Worm (Caenorhabditis elegans) whole organism, young adult: ENCODE measurements around the gene F10E7.6.

Experiments used
- B0035.1 ChIP-seq: sonication (generic microtip); optimal IDR thresholded peaks from 2 replicates; lab custom pipeline; 2016; ENCODE audit warnings: missing genetic modification characterization, mild to moderate bottlenecking, missing compliant biosample characterization, missing genotype, missing genetic modification reagents
- C06A6.2 ChIP-seq: fragments of 200-800 bp; sonication (Bioruptor generic); conservative IDR thresholded peaks from 2 replicates; pipeline ENCODE4 v1.3.6; 2022; ENCODE audit warnings: missing genetic modification characterization, missing compliant biosample characterization
- D2030.7 ChIP-seq: fragments of 200-800 bp; sonication (Bioruptor generic); IDR thresholded peaks from 2 replicates; pipeline ENCODE4 v1.3.6; 2022; ENCODE audit warnings: missing genetic modification reagents, missing genetic modification characterization, missing compliant biosample characterization
- F23B12.7 ChIP-seq: sonication (generic microtip); optimal IDR thresholded peaks from 2 replicates; lab custom pipeline; 2017; ENCODE audit warnings: missing genetic modification characterization, mild to moderate bottlenecking, missing compliant biosample characterization, antibody characterized with exemption, moderate library complexity; ENCODE audit not compliant: insufficient read depth
- F33H1.4 ChIP-seq: fragments of 200-800 bp; sonication (Bioruptor generic); IDR thresholded peaks from 2 replicates; pipeline ENCODE4 v1.3.6; 2022; ENCODE audit warnings: missing genetic modification reagents, missing genetic modification characterization, missing compliant biosample characterization
- F37B4.10 ChIP-seq: fragments of 200-800 bp; sonication (Bioruptor generic); IDR thresholded peaks from 2 replicates; pipeline ENCODE4 v1.3.6; 2022; ENCODE audit warnings: missing genetic modification characterization, missing compliant biosample characterization
- F52B5.7 ChIP-seq: sonication (generic microtip); optimal IDR thresholded peaks from 2 replicates; lab custom pipeline; 2016; ENCODE audit warnings: mild to moderate bottlenecking, missing genetic modification characterization, missing compliant biosample characterization
- K11D2.4 ChIP-seq: fragments of 200-800 bp; sonication (Bioruptor generic); IDR thresholded peaks from 2 replicates; pipeline ENCODE4 v1.3.6; 2022; ENCODE audit warnings: missing genetic modification reagents, missing genetic modification characterization, missing compliant biosample characterization
- Y53F4B.3 ChIP-seq: fragments of 200-800 bp; sonication (Bioruptor generic); IDR thresholded peaks from 2 replicates; pipeline ENCODE4 v1.3.6; 2022; ENCODE audit warnings: missing genetic modification reagents, missing genetic modification characterization, missing compliant biosample characterization
- ZK185.1 ChIP-seq: sonication (generic microtip); optimal IDR thresholded peaks from 2 replicates; lab custom pipeline; 2016; ENCODE audit warnings: mild to moderate bottlenecking, missing genetic modification characterization, missing compliant biosample characterization; ENCODE audit not compliant: poor library complexity, severe bottlenecking
- akir-1 ChIP-seq: fragments of 200-800 bp; sonication (Bioruptor generic); optimal IDR thresholded peaks from 2 replicates; lab custom pipeline; 2018; ENCODE audit warnings: mild to moderate bottlenecking, missing genetic modification characterization, moderate library complexity, missing compliant biosample characterization
- aptf-2 ChIP-seq: fragments of 200-800 bp; sonication (Bioruptor generic); conservative IDR thresholded peaks from 2 replicates; pipeline ENCODE4 v1.3.6; 2022; ENCODE audit warnings: missing genetic modification reagents, missing genetic modification characterization, missing compliant biosample characterization
- aptf-3 ChIP-seq: fragments of 200-800 bp; sonication (Bioruptor generic); IDR thresholded peaks from 2 replicates; pipeline ENCODE4 v1.3.6; 2022; ENCODE audit warnings: missing genetic modification characterization, missing compliant biosample characterization
- atf-7 ChIP-seq: sonication (generic microtip); optimal IDR thresholded peaks from 2 replicates; lab custom pipeline; 2017; ENCODE audit warnings: mild to moderate bottlenecking, missing genetic modification characterization, missing compliant biosample characterization
- attf-6 ChIP-seq: fragments of 200-800 bp; sonication (Bioruptor generic); IDR thresholded peaks from 2 replicates; pipeline ENCODE4 v1.3.6; 2022; ENCODE audit warnings: missing genetic modification reagents, missing genetic modification characterization, missing compliant biosample characterization
- cebp-2 ChIP-seq: fragments of 200-800 bp; sonication (Bioruptor generic); IDR thresholded peaks from 2 replicates; pipeline ENCODE4 v1.3.6; 2022; ENCODE audit warnings: missing genetic modification characterization, missing compliant biosample characterization
- ceh-100 ChIP-seq: fragments of 200-800 bp; sonication (Bioruptor generic); IDR thresholded peaks from 2 replicates; pipeline ENCODE4 v1.3.6; 2022; ENCODE audit warnings: missing genetic modification reagents, missing genetic modification characterization, missing compliant biosample characterization
- ceh-27 ChIP-seq: fragments of 200-800 bp; sonication (Bioruptor generic); optimal IDR thresholded peaks from 2 replicates; lab custom pipeline; 2018; ENCODE audit warnings: mild to moderate bottlenecking, missing genetic modification characterization, moderate library complexity, missing compliant biosample characterization
- egl-18 ChIP-seq: fragments of 200-800 bp; sonication (Bioruptor generic); IDR thresholded peaks from 2 replicates; pipeline ENCODE4 v1.3.6; 2022; ENCODE audit warnings: missing genetic modification reagents, missing genetic modification characterization, missing compliant biosample characterization
- ets-4 ChIP-seq: fragments of 200-800 bp; sonication (Bioruptor generic); optimal IDR thresholded peaks from 2 replicates; lab custom pipeline; 2018; ENCODE audit warnings: mild to moderate bottlenecking, missing genetic modification characterization, missing compliant biosample characterization
- fkh-3 ChIP-seq: sonication (generic microtip); optimal IDR thresholded peaks from 2 replicates; lab custom pipeline; 2016; ENCODE audit warnings: mild to moderate bottlenecking, missing genetic modification characterization, missing compliant biosample characterization
- gei-17 ChIP-seq: fragments of 200-800 bp; sonication (Bioruptor generic); optimal IDR thresholded peaks from 2 replicates; lab custom pipeline; 2018; ENCODE audit warnings: mild to moderate bottlenecking, missing genetic modification characterization, missing compliant biosample characterization
- him-1 ChIP-seq: sonication (generic microtip); optimal IDR thresholded peaks from 2 replicates; lab custom pipeline; 2016; ENCODE audit warnings: missing genotype, missing genetic modification reagents, missing genetic modification characterization, missing compliant biosample characterization
- hlh-12 ChIP-seq: sonication (generic microtip); optimal IDR thresholded peaks from 2 replicates; lab custom pipeline; 2016; ENCODE audit warnings: missing genetic modification characterization, missing compliant biosample characterization
- hrde-1 ChIP-seq: sonication (generic microtip); optimal IDR thresholded peaks from 2 replicates; lab custom pipeline; 2016; ENCODE audit warnings: missing genetic modification characterization, mild to moderate bottlenecking, missing compliant biosample characterization, moderate library complexity, missing genotype, missing genetic modification reagents, borderline replicate concordance
- hsf-1 ChIP-seq: fragments of 200-800 bp; sonication (Bioruptor generic); IDR thresholded peaks from 2 replicates; pipeline ENCODE4 v1.3.6; 2022; ENCODE audit warnings: missing genetic modification reagents, missing genetic modification characterization, missing compliant biosample characterization
- lag-1 ChIP-seq: fragments of 200-800 bp; sonication (Bioruptor generic); IDR thresholded peaks from 2 replicates; pipeline ENCODE4 v1.3.6; 2022; ENCODE audit warnings: missing genetic modification reagents, missing genetic modification characterization, missing compliant biosample characterization
- lin-26 ChIP-seq: fragments of 200-800 bp; sonication (Bioruptor generic); IDR thresholded peaks from 2 replicates; pipeline ENCODE4 v1.3.6; 2022; ENCODE audit warnings: missing genetic modification reagents, missing genetic modification characterization, missing compliant biosample characterization
- lin-40 ChIP-seq: sonication (generic microtip); optimal IDR thresholded peaks from 2 replicates; lab custom pipeline; 2016; ENCODE audit warnings: missing genetic modification characterization, mild to moderate bottlenecking, missing compliant biosample characterization, missing genotype, missing genetic modification reagents
- lir-1 ChIP-seq: fragments of 200-800 bp; sonication (Bioruptor generic); conservative IDR thresholded peaks from 2 replicates; pipeline ENCODE4 v1.3.6; 2022; ENCODE audit warnings: missing genetic modification reagents, missing genetic modification characterization, missing compliant biosample characterization
- madf-3 ChIP-seq: fragments of 200-800 bp; sonication (Bioruptor generic); IDR thresholded peaks from 2 replicates; pipeline ENCODE4 v1.3.6; 2022; ENCODE audit warnings: missing genetic modification reagents, missing genetic modification characterization, missing compliant biosample characterization
- madf-6 ChIP-seq: fragments of 200-800 bp; sonication (Bioruptor generic); IDR thresholded peaks from 2 replicates; pipeline ENCODE4 v1.3.6; 2022; ENCODE audit warnings: missing genetic modification reagents, missing genetic modification characterization, missing compliant biosample characterization
- mes-4 ChIP-seq: sonication (generic microtip); optimal IDR thresholded peaks from 2 replicates; lab custom pipeline; 2016; ENCODE audit warnings: missing genotype, missing genetic modification characterization, missing compliant biosample characterization
- nhr-179 ChIP-seq: sonication (generic microtip); optimal IDR thresholded peaks from 2 replicates; lab custom pipeline; 2016; ENCODE audit warnings: mild to moderate bottlenecking, missing genetic modification characterization, missing compliant biosample characterization
- nhr-80 ChIP-seq: sonication (generic microtip); optimal IDR thresholded peaks from 2 replicates; lab custom pipeline; 2016; ENCODE audit warnings: missing genetic modification characterization, missing compliant biosample characterization
- pbrm-1 ChIP-seq: fragments of 200-800 bp; sonication (Bioruptor generic); IDR thresholded peaks from 2 replicates; pipeline ENCODE4 v1.3.6; 2022; ENCODE audit warnings: missing genetic modification reagents, missing genetic modification characterization, missing compliant biosample characterization
- pha-4 ChIP-seq: fragments of 150-350 bp; sonication (generic microtip); optimal IDR thresholded peaks from 2 replicates; lab custom pipeline; 2014; ENCODE audit warnings: missing biosample characterization, missing genetic modification reagents, missing genetic modification characterization
- rpc-1 ChIP-seq, 2 experiments: fragments of 150-350 bp in 1 of 2; sonication (generic microtip) in 1 of 2; optimal IDR thresholded peaks; 2 replicates each; lab custom pipeline; 2014 to 2018; ENCODE audit warnings: missing biosample characterization in 1 of 2, missing genetic modification characterization in 1 of 2, missing genetic modification reagents in 1 of 2, missing genotype in 1 of 2
- sea-2 ChIP-seq: fragments of 200-800 bp; sonication (Bioruptor generic); IDR thresholded peaks from 2 replicates; pipeline ENCODE4 v1.3.6; 2022; ENCODE audit warnings: missing genetic modification characterization, missing compliant biosample characterization
- snpc-3.4 ChIP-seq: sonication (generic microtip); optimal IDR thresholded peaks from 2 replicates; lab custom pipeline; 2017; ENCODE audit warnings: missing genetic modification characterization, mild to moderate bottlenecking, missing compliant biosample characterization, antibody characterized with exemption, moderate library complexity, missing genotype, missing genetic modification reagents
- tbp1 ChIP-seq: fragments of 200-800 bp; sonication (Bioruptor generic); optimal IDR thresholded peaks from 2 replicates; lab custom pipeline; 2018; ENCODE audit warnings: mild to moderate bottlenecking, missing genetic modification characterization, missing compliant biosample characterization
- tbx-9 ChIP-seq: sonication (generic microtip); optimal IDR thresholded peaks from 2 replicates; lab custom pipeline; 2016; ENCODE audit warnings: borderline replicate concordance, missing genetic modification characterization, inconsistent platforms, missing compliant biosample characterization
- unc-62 ChIP-seq: fragments of 150-350 bp; optimal IDR thresholded peaks from 2 replicates; lab custom pipeline; 2014; ENCODE audit warnings: missing biosample characterization, missing genetic modification reagents, missing genetic modification characterization
- ztf-18 ChIP-seq: sonication (generic microtip); optimal IDR thresholded peaks from 2 replicates; lab custom pipeline; 2016; ENCODE audit warnings: missing genotype, mild to moderate bottlenecking, missing genetic modification characterization, missing compliant biosample characterization
- ztf-3 ChIP-seq: fragments of 200-800 bp; sonication (Bioruptor generic); optimal IDR thresholded peaks from 2 replicates; lab custom pipeline; 2018; ENCODE audit warnings: mild to moderate bottlenecking, missing genetic modification characterization, missing compliant biosample characterization

The F10E7.6 gene

DNA sequence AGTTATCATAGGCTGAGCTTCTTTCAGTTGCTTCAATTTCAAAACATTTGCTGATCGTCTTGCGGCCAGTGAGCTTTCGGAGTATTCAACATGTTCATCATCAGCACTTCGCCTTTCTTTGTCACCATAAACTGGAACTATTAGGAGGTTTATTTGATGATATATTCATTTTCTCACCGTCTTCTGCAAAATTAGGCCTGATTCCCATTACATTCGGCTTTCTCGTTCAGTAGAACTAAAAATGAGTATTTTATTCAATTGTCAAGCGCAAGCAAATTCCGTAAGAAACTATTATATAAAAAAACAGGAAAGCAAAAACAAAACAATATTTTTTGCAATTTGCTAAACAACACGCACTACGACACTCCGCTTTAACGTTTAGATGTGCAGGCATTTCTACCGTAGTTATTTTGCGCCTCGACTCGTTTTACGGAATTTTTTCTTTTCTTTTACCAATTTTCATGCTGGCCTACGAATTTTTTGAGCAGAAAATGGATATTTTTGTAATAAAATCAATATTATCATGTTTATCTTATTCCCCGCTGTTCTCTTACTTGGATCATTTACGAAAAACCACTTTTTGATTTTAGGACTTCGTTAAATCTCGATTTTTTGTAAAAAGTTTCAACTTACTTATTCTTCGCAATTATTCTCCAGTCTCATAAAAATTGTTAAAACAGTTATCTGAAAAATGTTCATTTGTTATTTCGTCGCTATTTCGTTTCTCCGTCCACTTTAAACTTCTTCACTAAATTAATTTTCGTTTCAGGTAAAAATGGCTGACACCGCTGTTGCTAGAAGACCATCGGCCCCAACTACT is 7.9 kb upstream of the F10E7.6 start, which contains the start of the genes farl-11 and rpl-33 (continued):
- TF ChIP-seq ZK185.1 (tag; lab: Kevin White, UChicago) (peak; percentile 37), ceh-27 (GFP tag; lab: Kevin White, UChicago) (peak; percentile 25), pha-4 (tag; lab: Kevin White, UChicago) (peak; percentile 76), ztf-18 (tag; lab: Kevin White, UChicago) (peak; percentile 43), aptf-2 (GFP tag; lab: Robert Waterston, UW) (0 out of 2 replicates have a peak, but pooled peaks have one; percentile 33), lin-40 (tag; lab: Kevin White, UChicago) (peak; percentile 25), nhr-80 (tag; lab: Kevin White, UChicago) (peak; percentile 48), K11D2.4 (GFP tag; lab: Robert Waterston, UW) (no peak), F33H1.4 (GFP tag; lab: Robert Waterston, UW) (peak; percentile 57), atf-7 (tag; lab: Kevin White, UChicago) (no peak)

- TF ChIP-seq tbx-9 (tag; lab: Kevin White, UChicago) (no peak), ztf-18 (tag; lab: Kevin White, UChicago) (no peak), F23B12.7 (tag; lab: Kevin White, UChicago) (no peak), F52B5.7 (tag; lab: Kevin White, UChicago) (no peak), aptf-3 (GFP tag; lab: Robert Waterston, UW) (no peak), hlh-12 (tag; lab: Kevin White, UChicago) (no peak), mes-4 (tag; lab: Kevin White, UChicago) (no peak), unc-62 (GFP tag; lab: Kevin White, UChicago) (no peak), ZK185.1 (tag; lab: Kevin White, UChicago) (no peak), snpc-3.4 (tag; lab: Kevin White, UChicago) (peak; percentile 3), tbp1 (no peak), B0035.1 (tag; lab: Kevin White, UChicago) (no peak), madf-6 (peak; percentile 67), lag-1 (GFP tag; lab: Robert Waterston, UW) (no peak), him-1 (tag; lab: Kevin White, UChicago) (no peak), C06A6.2 (GFP tag; lab: Robert Waterston, UW) (no peak), lin-26 (GFP tag; lab: Robert Waterston, UW) (no peak), hsf-1 (GFP tag; lab: Robert Waterston, UW) (no peak), hrde-1 (tag; lab: Kevin White, UChicago) (no peak), sea-2 (GFP tag; lab: Robert Waterston, UW) (no peak), pbrm-1 (GFP tag; lab: Robert Waterston, UW) (no peak), cebp-2 (no peak), pha-4 (tag; lab: Kevin White, UChicago) (no peak), D2030.7 (GFP tag; lab: Robert Waterston, UW) (no peak), ceh-100 (GFP tag; lab: Robert Waterston, UW) (no peak), fkh-3 (no peak), F37B4.10 (GFP tag; lab: Robert Waterston, UW) (no peak), lir-1 (GFP tag; lab: Robert Waterston, UW) (no peak), ztf-3 (GFP tag; lab: Kevin White, UChicago) (no peak), Y53F4B.3 (GFP tag; lab: Robert Waterston, UW) (no peak), akir-1 (GFP tag; lab: Kevin White, UChicago) (no peak), nhr-179 (tag; lab: Kevin White, UChicago) (no peak), egl-18 (GFP tag; lab: Robert Waterston, UW) (no peak), madf-3 (GFP tag; lab: Robert Waterston, UW) (0 out of 2 replicates have a peak, but pooled peaks have one; percentile 6), attf-6 (GFP tag; lab: Robert Waterston, UW) (peak; percentile 43; the same call in 1 of the 2 replicates), gei-17 (no peak), ets-4 (GFP tag; lab: Kevin White, UChicago) (no peak), rpc-1 (optimal IDR thresholded peaks at IDR 0.05; lab: Kevin White, UChicago) (no peak), rpc-1 (tag; optimal IDR thresholded peaks at IDR 0.05; lab: Kevin White, UChicago) (no peak), aptf-2 (GFP tag; lab: Robert Waterston, UW) (no peak)
Measured at ce11 chrII:7106313-7106712, 6.6 kb upstream of the F10E7.6 start.
